Worm (Caenorhabditis elegans) whole organism, young adult: ENCODE measurements around the gene T05E12.6.

ENCODE experiments used
- Y53G8AR.9 ChIP-seq: fragments of 200-800 bp; sonication (Bioruptor generic); conservative IDR thresholded peaks from 2 replicates; pipeline ENCODE4 v1.3.6; 2022; ENCODE audit warnings: missing genetic modification reagents, missing genetic modification characterization, missing compliant biosample characterization
- bed-2 ChIP-seq: fragments of 200-800 bp; sonication (Bioruptor generic); IDR thresholded peaks from 2 replicates; pipeline ENCODE4 v1.3.6; 2022; ENCODE audit warnings: missing genetic modification reagents, missing genetic modification characterization, missing compliant biosample characterization
- dox-1 ChIP-seq: fragments of 200-800 bp; sonication (Bioruptor generic); IDR thresholded peaks from 2 replicates; pipeline ENCODE4 v1.3.6; 2022; ENCODE audit warnings: missing genetic modification reagents, missing genetic modification characterization, missing compliant biosample characterization
- lin-35 ChIP-seq, 3 experiments: fragments of 150-350 bp in 2 of 3; sonication (generic microtip) in 1 of 3; optimal IDR thresholded peaks; 2 replicates each; lab custom pipeline; 2014 to 2018; ENCODE audit warnings: missing biosample characterization in 3 of 3, missing genetic modification characterization in 3 of 3, missing genetic modification reagents in 3 of 3
- madf-10 ChIP-seq: sonication (generic microtip); optimal IDR thresholded peaks from 2 replicates; lab custom pipeline; 2016; ENCODE audit warnings: mild to moderate bottlenecking, missing genetic modification characterization, missing compliant biosample characterization
- madf-6 ChIP-seq: fragments of 200-800 bp; sonication (Bioruptor generic); IDR thresholded peaks from 2 replicates; pipeline ENCODE4 v1.3.6; 2022; ENCODE audit warnings: missing genetic modification reagents, missing genetic modification characterization, missing compliant biosample characterization
- pha-4 ChIP-seq: fragments of 150-350 bp; sonication (generic microtip); optimal IDR thresholded peaks from 2 replicates; lab custom pipeline; 2014; ENCODE audit warnings: missing biosample characterization, missing genetic modification reagents, missing genetic modification characterization
- snpc-1.3 ChIP-seq: sonication (generic microtip); optimal IDR thresholded peaks from 2 replicates; lab custom pipeline; 2017; ENCODE audit warnings: missing genetic modification characterization, mild to moderate bottlenecking, missing compliant biosample characterization, antibody characterized with exemption, moderate library complexity, missing genotype, missing genetic modification reagents; ENCODE audit not compliant: insufficient read depth
- snpc-4 ChIP-seq, 5 experiments: fragments of 150-350 bp in 1 of 5; sonication (generic microtip) in 4 of 5; optimal IDR thresholded peaks; 2 replicates each; lab custom pipeline; 2014 to 2018; ENCODE audit warnings: missing genetic modification characterization in 5 of 5, missing biosample characterization in 3 of 5, antibody characterized with exemption in 2 of 5, mild to moderate bottlenecking in 2 of 5, missing compliant biosample characterization in 2 of 5, missing genotype in 2 of 5, moderate library complexity in 2 of 5, missing genetic modification reagents in 1 of 5

DNA sequence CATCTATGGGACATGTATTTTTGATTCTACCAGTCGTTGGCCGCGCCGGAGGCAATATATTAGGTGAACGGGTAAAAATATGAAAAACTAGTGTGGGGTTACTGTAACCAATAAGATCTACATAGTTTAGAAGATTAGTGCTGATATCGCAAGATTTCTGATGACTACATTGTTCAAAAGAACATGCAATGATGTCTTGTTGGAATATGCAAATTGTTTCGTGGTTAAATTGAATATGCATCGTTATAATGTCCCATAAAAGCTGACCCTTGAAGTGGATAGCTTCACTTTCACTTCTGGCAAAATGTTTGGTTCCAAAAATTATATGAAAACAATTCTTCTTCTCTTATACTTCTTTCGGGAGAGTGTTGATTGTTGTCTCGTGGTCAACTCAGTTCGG lies 44.7 kb downstream of the T05E12.6 start, which contains the start of gene F28B1.2:
- TF ChIP-seq dox-1 (GFP tag; lab: Robert Waterston, UW) (no peak), madf-6 (GFP tag; lab: Robert Waterston, UW) (no peak), snpc-1.3 (tag; lab: Kevin White, UChicago) (no peak), bed-2 (GFP tag; lab: Robert Waterston, UW) (no peak), snpc-4 (GFP tag; optimal IDR thresholded peaks at IDR 0.05; lab: Kevin White, UChicago) (no peak), snpc-4 (tag; optimal IDR thresholded peaks at IDR 0.05; lab: Kevin White, UChicago) (no peak), Y53G8AR.9 (GFP tag; lab: Robert Waterston, UW) (no peak), pha-4 (no peak), lin-35 (GFP tag; optimal IDR thresholded peaks at IDR 0.05; lab: Kevin White, UChicago) (no peak), madf-10 (tag; lab: Kevin White, UChicago) (no peak)
